Worm (Caenorhabditis elegans) whole organism, early embryonic: ENCODE measurements around the gene ZK662.2.

Experiments used
- B0310.2 ChIP-seq: sonication (generic microtip); optimal IDR thresholded peaks from 2 replicates; lab custom pipeline; 2016; ENCODE audit warnings: mild to moderate bottlenecking, missing genetic modification characterization, missing compliant biosample characterization
- aly-1 ChIP-seq: sonication (generic microtip); optimal IDR thresholded peaks from 2 replicates; lab custom pipeline; 2016; ENCODE audit warnings: missing genetic modification characterization, missing compliant biosample characterization
- ama-1 ChIP-seq: fragments of 150-350 bp; optimal IDR thresholded peaks from 2 replicates; lab custom pipeline; 2014
- ceh-13 ChIP-seq: fragments of 200-800 bp; sonication (Bioruptor generic); optimal IDR thresholded peaks from 2 replicates; lab custom pipeline; 2018; ENCODE audit warnings: mild to moderate bottlenecking, missing genetic modification characterization, missing compliant biosample characterization

ce11 chrX:15740526-15740925 lies 44.0 kb downstream of the ZK662.2 start, which contains the start of gene srg-64:
- TF ChIP-seq ama-1 (lab: Kevin White, UChicago) (no peak), B0310.2 (tag; lab: Kevin White, UChicago) (no peak), ceh-13 (GFP tag; lab: Kevin White, UChicago) (no peak), aly-1 (tag; lab: Kevin White, UChicago) (no peak)
